Fruit fly (Drosophila melanogaster) whole organism, embryonic: ENCODE data around the gene Trs20.
A peak's percentile ranks its signal among the peaks of the same experiment; 100 is the strongest.

Experiments used
- CG10147 ChIP-seq: fragments of 200-800 bp; sonication (Bioruptor generic); optimal IDR thresholded peaks from 2 replicates; lab custom pipeline; 2019; ENCODE audit warnings: missing biosample characterization, mild to moderate bottlenecking, missing genetic modification characterization, moderate library complexity
- CG10209 ChIP-seq: fragments of 200-800 bp; sonication (Bioruptor generic); optimal IDR thresholded peaks from 3 replicates; lab custom pipeline; 2017; ENCODE audit warnings: missing biosample characterization, mild to moderate bottlenecking, missing genetic modification characterization, missing genetic modification reagents
- CG10959 ChIP-seq: fragments of 200-800 bp; sonication (Bioruptor generic); IDR thresholded peaks from 2 replicates; pipeline ENCODE4 v1.3.6; 2022; ENCODE audit warnings: missing biosample characterization, missing genetic modification characterization
- CG12104 ChIP-seq: fragments of 200-800 bp; sonication (Bioruptor generic); optimal IDR thresholded peaks from 3 replicates; lab custom pipeline; 2016; ENCODE audit warnings: missing biosample characterization, missing genetic modification characterization
- CG12236 ChIP-seq: fragments of 200-800 bp; sonication (Bioruptor generic); optimal IDR thresholded peaks from 2 replicates; lab custom pipeline; 2016; ENCODE audit warnings: missing biosample characterization, missing genetic modification characterization
- CG12299 ChIP-seq: fragments of 200-800 bp; sonication (Bioruptor generic); optimal IDR thresholded peaks from 2 replicates; lab custom pipeline; 2018; ENCODE audit warnings: missing biosample characterization, mild to moderate bottlenecking, missing genetic modification characterization
- CG13775 ChIP-seq: fragments of 200-800 bp; sonication (Bioruptor generic); optimal IDR thresholded peaks from 3 replicates; lab custom pipeline; 2017; ENCODE audit warnings: missing biosample characterization, mild to moderate bottlenecking, missing genetic modification characterization
- CG14710 ChIP-seq: fragments of 200-800 bp; sonication (Bioruptor generic); optimal IDR thresholded peaks from 3 replicates; lab custom pipeline; 2019; ENCODE audit warnings: missing biosample characterization, mild to moderate bottlenecking, missing genetic modification characterization, moderate library complexity
- CG15479 ChIP-seq: fragments of 200-800 bp; sonication (Bioruptor generic); optimal IDR thresholded peaks from 3 replicates; lab custom pipeline; 2019; ENCODE audit warnings: missing biosample characterization, mild to moderate bottlenecking, missing genetic modification characterization, moderate library complexity
- CG1603 ChIP-seq: fragments of 200-800 bp; sonication (Bioruptor generic); optimal IDR thresholded peaks from 2 replicates; lab custom pipeline; 2019; ENCODE audit warnings: missing biosample characterization, mild to moderate bottlenecking, missing genetic modification characterization, moderate library complexity
- CG17186 ChIP-seq: fragments of 200-800 bp; sonication (Bioruptor generic); optimal IDR thresholded peaks from 3 replicates; lab custom pipeline; 2017; ENCODE audit warnings: missing biosample characterization, missing genetic modification reagents, missing genetic modification characterization
- CG18262 ChIP-seq: fragments of 200-800 bp; optimal IDR thresholded peaks from 3 replicates; lab custom pipeline; 2019; ENCODE audit warnings: missing biosample characterization, mild to moderate bottlenecking, missing genetic modification characterization, moderate library complexity
- CG2678 ChIP-seq: fragments of 200-800 bp; sonication (Bioruptor generic); optimal IDR thresholded peaks from 3 replicates; lab custom pipeline; 2019; ENCODE audit warnings: missing biosample characterization, mild to moderate bottlenecking, missing genetic modification characterization, moderate library complexity
- CG30020 ChIP-seq: fragments of 200-800 bp; optimal IDR thresholded peaks from 2 replicates; lab custom pipeline; 2019; ENCODE audit warnings: missing biosample characterization, mild to moderate bottlenecking, missing genetic modification characterization, moderate library complexity
- CG3281 ChIP-seq: fragments of 200-800 bp; sonication (Bioruptor generic); optimal IDR thresholded peaks from 3 replicates; lab custom pipeline; 2017; ENCODE audit warnings: missing biosample characterization, mild to moderate bottlenecking, missing genetic modification characterization
- CG3995 ChIP-seq: fragments of 200-800 bp; sonication (Bioruptor generic); optimal IDR thresholded peaks from 3 replicates; lab custom pipeline; 2016; ENCODE audit warnings: missing biosample characterization, missing genetic modification characterization
- CG42726 ChIP-seq: fragments of 200-800 bp; sonication (Bioruptor generic); IDR thresholded peaks from 2 replicates; pipeline ENCODE4 v1.3.6; 2022; ENCODE audit warnings: missing biosample characterization, missing genetic modification characterization; ENCODE audit not compliant: partially characterized antibody
- CG4282 ChIP-seq: fragments of 200-800 bp; sonication (Bioruptor generic); optimal IDR thresholded peaks from 2 replicates; lab custom pipeline; 2016; ENCODE audit warnings: missing biosample characterization, missing genetic modification characterization
- CG4820 ChIP-seq: fragments of 200-800 bp; sonication (Bioruptor generic); optimal IDR thresholded peaks from 3 replicates; lab custom pipeline; 2016; ENCODE audit warnings: missing biosample characterization, missing genetic modification characterization
- CG5180 ChIP-seq: fragments of 200-800 bp; sonication (Bioruptor generic); optimal IDR thresholded peaks from 3 replicates; lab custom pipeline; 2017; ENCODE audit warnings: missing biosample characterization, missing genetic modification characterization, mild to moderate bottlenecking, moderate library complexity, missing genetic modification reagents
- CG6854 ChIP-seq: fragments of 200-800 bp; sonication (Bioruptor generic); optimal IDR thresholded peaks from 3 replicates; lab custom pipeline; 2017; ENCODE audit warnings: missing biosample characterization, mild to moderate bottlenecking, missing genetic modification characterization
- CG7786 ChIP-seq: fragments of 200-800 bp; sonication (Bioruptor generic); optimal IDR thresholded peaks from 2 replicates; lab custom pipeline; 2016; ENCODE audit warnings: missing biosample characterization, missing genetic modification characterization
- CG9727 ChIP-seq: fragments of 200-800 bp; sonication (Bioruptor generic); optimal IDR thresholded peaks from 3 replicates; lab custom pipeline; 2017; ENCODE audit warnings: missing biosample characterization, mild to moderate bottlenecking, missing genetic modification characterization
- CoRest ChIP-seq: fragments of 200-800 bp; sonication (Bioruptor generic); optimal IDR thresholded peaks from 3 replicates; lab custom pipeline; 2018; ENCODE audit warnings: missing biosample characterization, mild to moderate bottlenecking, missing genetic modification characterization, moderate library complexity
- D19A ChIP-seq: fragments of 200-800 bp; optimal IDR thresholded peaks from 3 replicates; lab custom pipeline; 2019; ENCODE audit warnings: missing biosample characterization, mild to moderate bottlenecking, missing genetic modification characterization, moderate library complexity
- Drgx ChIP-seq: fragments of 200-800 bp; sonication (Bioruptor generic); IDR thresholded peaks from 2 replicates; pipeline ENCODE4 v1.3.6; 2022; ENCODE audit warnings: missing biosample characterization, missing genetic modification characterization
- Ets97D ChIP-seq: fragments of 200-800 bp; sonication (Bioruptor generic); optimal IDR thresholded peaks from 3 replicates; lab custom pipeline; 2016; ENCODE audit warnings: missing biosample characterization, missing genetic modification characterization
- Fer1 ChIP-seq: fragments of 200-800 bp; sonication (Bioruptor generic); optimal IDR thresholded peaks from 2 replicates; lab custom pipeline; 2017; ENCODE audit warnings: missing biosample characterization, mild to moderate bottlenecking, missing genetic modification characterization
- Kr ChIP-seq: fragments of 200-800 bp; sonication (Bioruptor generic); optimal IDR thresholded peaks from 2 replicates; lab custom pipeline; 2017; ENCODE audit warnings: missing biosample characterization, mild to moderate bottlenecking, missing genetic modification characterization
- MESR4 ChIP-seq: fragments of 200-800 bp; sonication (Bioruptor generic); optimal IDR thresholded peaks from 2 replicates; lab custom pipeline; 2018; ENCODE audit warnings: missing biosample characterization, mild to moderate bottlenecking, missing genetic modification characterization, moderate library complexity
- NFAT ChIP-seq: fragments of 200-800 bp; sonication (Bioruptor generic); IDR thresholded peaks from 2 replicates; pipeline ENCODE4 v1.3.6; 2022; ENCODE audit warnings: missing biosample characterization, missing genetic modification characterization
- Nf-YA ChIP-seq: fragments of 200-800 bp; sonication (Bioruptor generic); IDR thresholded peaks from 2 replicates; pipeline ENCODE4 v1.3.6; 2022; ENCODE audit warnings: missing biosample characterization, missing genetic modification characterization
- Tbp ChIP-seq: fragments of >200 bp; optimal IDR thresholded peaks from 2 replicates; lab custom pipeline; 2018; ENCODE audit warnings: missing biosample characterization, missing genetic modification characterization
- ara ChIP-seq: fragments of 200-800 bp; sonication (Bioruptor generic); IDR thresholded peaks from 2 replicates; pipeline ENCODE4 v1.3.6; 2022; ENCODE audit warnings: missing biosample characterization, missing genetic modification characterization
- cad ChIP-seq: fragments of >200 bp; optimal IDR thresholded peaks from 2 replicates; lab custom pipeline; 2017; ENCODE audit warnings: missing biosample characterization, missing genetic modification characterization
- dmrt99B ChIP-seq: fragments of 200-800 bp; sonication (Bioruptor generic); optimal IDR thresholded peaks from 2 replicates; lab custom pipeline; 2018; ENCODE audit warnings: missing biosample characterization, mild to moderate bottlenecking, missing genetic modification characterization, moderate library complexity
- dysf ChIP-seq: fragments of 200-800 bp; sonication (Bioruptor generic); IDR thresholded peaks from 3 replicates; pipeline ENCODE4 v1.3.6; 2022; ENCODE audit warnings: missing biosample characterization, missing genetic modification characterization
- grau ChIP-seq: fragments of 200-800 bp; optimal IDR thresholded peaks from 3 replicates; lab custom pipeline; 2019; ENCODE audit warnings: missing biosample characterization, mild to moderate bottlenecking, missing genetic modification characterization, moderate library complexity
- maf-S ChIP-seq: fragments of 200-800 bp; sonication (Bioruptor generic); optimal IDR thresholded peaks from 2 replicates; lab custom pipeline; 2016; ENCODE audit warnings: missing biosample characterization, missing genetic modification characterization
- nau ChIP-seq: fragments of 200-800 bp; sonication (Bioruptor generic); optimal IDR thresholded peaks from 3 replicates; lab custom pipeline; 2017; ENCODE audit warnings: missing biosample characterization, mild to moderate bottlenecking, missing genetic modification characterization, missing genetic modification reagents
- nom ChIP-seq: fragments of 200-800 bp; sonication (Bioruptor generic); optimal IDR thresholded peaks from 2 replicates; lab custom pipeline; 2017; ENCODE audit warnings: missing biosample characterization, missing genetic modification characterization, mild to moderate bottlenecking, moderate library complexity, missing genetic modification reagents
- pan ChIP-seq, 4 experiments: fragments of >200 bp in 3 of 4; fragments of 200-800 bp in 1 of 4; sonication (Bioruptor generic) in 1 of 4; optimal IDR thresholded peaks in 3 of 4; IDR thresholded peaks in 1 of 4; 2 replicates each; pipeline versions ENCODE4 v1.3.6 to Lab custom; 2017 to 2022; ENCODE audit warnings: missing biosample characterization in 2 of 4, missing genetic modification characterization in 2 of 4, mixed read lengths in 1 of 4
- scrt ChIP-seq: fragments of 200-800 bp; sonication (Bioruptor generic); optimal IDR thresholded peaks from 2 replicates; lab custom pipeline; 2018; ENCODE audit warnings: missing biosample characterization, mild to moderate bottlenecking, missing genetic modification characterization, moderate library complexity
- sd ChIP-seq: fragments of 200-800 bp; sonication (Bioruptor generic); optimal IDR thresholded peaks from 3 replicates; lab custom pipeline; 2018; ENCODE audit warnings: missing biosample characterization, mild to moderate bottlenecking, missing genetic modification characterization, moderate library complexity
- sens-2 ChIP-seq: fragments of 200-800 bp; sonication (Bioruptor generic); IDR thresholded peaks from 2 replicates; pipeline ENCODE4 v1.3.6; 2022; ENCODE audit warnings: missing biosample characterization, missing genetic modification characterization
- sr ChIP-seq: fragments of 200-800 bp; sonication (Bioruptor generic); IDR thresholded peaks from 3 replicates; pipeline ENCODE4 v1.3.6; 2022; ENCODE audit warnings: missing biosample characterization, missing genetic modification characterization
- ssp ChIP-seq: fragments of 200-800 bp; sonication (Bioruptor generic); IDR thresholded peaks from 2 replicates; pipeline ENCODE4 v1.3.6; 2022; ENCODE audit warnings: missing biosample characterization, missing genetic modification characterization
- tgo ChIP-seq: fragments of 200-800 bp; sonication (Bioruptor generic); IDR thresholded peaks from 3 replicates; pipeline ENCODE4 v1.3.6; 2022; ENCODE audit warnings: missing biosample characterization, missing genetic modification characterization
- trem ChIP-seq: fragments of 200-800 bp; optimal IDR thresholded peaks from 3 replicates; lab custom pipeline; 2019; ENCODE audit warnings: missing biosample characterization, mild to moderate bottlenecking, missing genetic modification characterization, moderate library complexity
- vnd ChIP-seq: fragments of 200-800 bp; sonication (Bioruptor generic); IDR thresholded peaks from 3 replicates; pipeline ENCODE4 v1.3.6; 2022; ENCODE audit warnings: missing biosample characterization, missing genetic modification characterization; ENCODE audit not compliant: partially characterized antibody
- wek ChIP-seq: fragments of 200-800 bp; sonication (Bioruptor generic); optimal IDR thresholded peaks from 3 replicates; lab custom pipeline; 2018; ENCODE audit warnings: missing biosample characterization, mild to moderate bottlenecking, missing genetic modification characterization, moderate library complexity

Gene Trs20

DNA sequence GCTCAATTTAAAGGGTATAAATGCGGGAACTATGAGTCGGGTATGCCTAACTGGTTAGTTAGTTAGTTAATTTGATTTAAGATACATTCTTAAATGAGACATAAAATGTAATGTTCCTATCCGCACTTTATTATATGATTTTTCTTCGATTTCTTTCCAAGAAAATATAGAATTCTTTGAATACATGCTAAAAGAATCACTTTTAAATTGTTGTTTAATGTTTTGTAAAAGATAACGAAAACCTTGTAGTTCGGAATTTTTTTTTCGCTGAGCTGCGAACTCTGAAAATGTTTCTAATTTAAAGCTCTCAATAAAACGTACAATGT, 28.6 kb upstream of the Trs20 start (continued):
- TF ChIP-seq CG12104: no peak
- TF ChIP-seq CG10209 (GFP tag; lab: Kevin White, UChicago): no peak
- TF ChIP-seq cad (GFP tag; lab: Kevin White, UChicago): no peak
- TF ChIP-seq CG14710: no peak
- no peak for TF ChIP-seq Drgx (GFP tag; lab: Robert Waterston, UW)
- TF ChIP-seq CG12236: no peak
- TF ChIP-seq CG18262: no peak
- no peak for TF ChIP-seq MESR4
- no peak for TF ChIP-seq wek (GFP tag; lab: Kevin White, UChicago)
- TF ChIP-seq CG4820 (GFP tag; lab: Kevin White, UChicago): no peak
- TF ChIP-seq Nf-YA (GFP tag; lab: Robert Waterston, UW): no peak
- TF ChIP-seq CG3995: no peak
- no peak for TF ChIP-seq CG5180
- TF ChIP-seq nau (GFP tag; lab: Kevin White, UChicago): no peak
- TF ChIP-seq sens-2 (GFP tag; lab: Robert Waterston, UW): no peak
- TF ChIP-seq CG3281 (GFP tag; lab: Kevin White, UChicago): peak; percentile 52
- TF ChIP-seq CG10147 (GFP tag; lab: Kevin White, UChicago): no peak
- no peak for TF ChIP-seq Fer1 (GFP tag; lab: Kevin White, UChicago)
- no peak for TF ChIP-seq NFAT (GFP tag; lab: Robert Waterston, UW)
- peak; percentile 55 for TF ChIP-seq grau (tag; lab: Kevin White, UChicago)
- TF ChIP-seq CG1603 (tag; lab: Kevin White, UChicago): no peak
- no peak for TF ChIP-seq vnd (GFP tag; lab: Robert Waterston, UW)
- no peak for TF ChIP-seq Kr (GFP tag; lab: Kevin White, UChicago)
- TF ChIP-seq CoRest (tag; lab: Kevin White, UChicago): peak; percentile 25
- no peak for TF ChIP-seq CG12299
- TF ChIP-seq CG6854: no peak
- TF ChIP-seq CG30020 (tag; lab: Kevin White, UChicago): no peak
- no peak for TF ChIP-seq Ets97D (GFP tag; lab: Kevin White, UChicago)
- TF ChIP-seq CG42726 (GFP tag; lab: Robert Waterston, UW): no peak
- TF ChIP-seq ara (GFP tag; lab: Robert Waterston, UW): no peak
- TF ChIP-seq CG9727: no peak
- TF ChIP-seq CG4282 (GFP tag; lab: Kevin White, UChicago): no peak
- TF ChIP-seq trem: no peak
- TF ChIP-seq D19A (tag; lab: Kevin White, UChicago): peak; percentile 38
- no peak for TF ChIP-seq CG10959 (GFP tag; lab: Robert Waterston, UW)
- no peak for TF ChIP-seq CG15479 (GFP tag; lab: Kevin White, UChicago)
- TF ChIP-seq CG2678 (tag; lab: Kevin White, UChicago): peak; percentile 58
- TF ChIP-seq CG17186: no peak
- TF ChIP-seq CG13775 (GFP tag; lab: Kevin White, UChicago): no peak
- TF ChIP-seq maf-S (GFP tag; lab: Kevin White, UChicago): no peak
- no peak for TF ChIP-seq sd (tag; lab: Kevin White, UChicago)
- no peak for TF ChIP-seq scrt (GFP tag; lab: Kevin White, UChicago)
- TF ChIP-seq sr: no peak
- no peak for TF ChIP-seq ssp (GFP tag; lab: Robert Waterston, UW)
- TF ChIP-seq tgo (GFP tag; lab: Robert Waterston, UW): no peak; the same call in 2 of the 3 replicates
- TF ChIP-seq pan (optimal IDR thresholded peaks at IDR 0.05; lab: Kevin White, UChicago): no peak
- TF ChIP-seq pan (GFP tag; optimal IDR thresholded peaks at IDR 0.05 in 1 of 2, IDR thresholded peaks at IDR 0.05 in 1 of 2): no peak
- no peak for TF ChIP-seq dmrt99B (tag; lab: Kevin White, UChicago)
- TF ChIP-seq dysf (GFP tag; lab: Robert Waterston, UW): no peak
- TF ChIP-seq CG7786 (GFP tag; lab: Kevin White, UChicago): no peak
- TF ChIP-seq nom (GFP tag; lab: Kevin White, UChicago): no peak
- no peak for TF ChIP-seq Tbp (GFP tag; lab: Kevin White, UChicago)
